Worm (Caenorhabditis elegans) whole organism, young adult: Measurements from ENCODE around the gene F14D7.2.
A peak's percentile ranks its signal among the peaks of the same experiment; 100 is the strongest.

Experiments used
- ceh-100 ChIP-seq: fragments of 200-800 bp; sonication (Bioruptor generic); IDR thresholded peaks from 2 replicates; pipeline ENCODE4 v1.3.6; 2022; ENCODE audit warnings: missing genetic modification reagents, missing genetic modification characterization, missing compliant biosample characterization
- ets-4 ChIP-seq: fragments of 200-800 bp; sonication (Bioruptor generic); optimal IDR thresholded peaks from 2 replicates; lab custom pipeline; 2018; ENCODE audit warnings: mild to moderate bottlenecking, missing genetic modification characterization, missing compliant biosample characterization
- madf-6 ChIP-seq: fragments of 200-800 bp; sonication (Bioruptor generic); IDR thresholded peaks from 2 replicates; pipeline ENCODE4 v1.3.6; 2022; ENCODE audit warnings: missing genetic modification reagents, missing genetic modification characterization, missing compliant biosample characterization
- nfya-1 ChIP-seq: sonication (generic microtip); optimal IDR thresholded peaks from 2 replicates; lab custom pipeline; 2017; ENCODE audit warnings: antibody characterized with exemption, missing compliant biosample characterization, missing genetic modification characterization, borderline replicate concordance; ENCODE audit not compliant: insufficient read depth
- pha-4 ChIP-seq: fragments of 150-350 bp; sonication (generic microtip); optimal IDR thresholded peaks from 2 replicates; lab custom pipeline; 2014; ENCODE audit warnings: missing biosample characterization, missing genetic modification reagents, missing genetic modification characterization
- ztf-26 ChIP-seq: sonication (generic microtip); optimal IDR thresholded peaks from 2 replicates; lab custom pipeline; 2017; ENCODE audit warnings: missing genetic modification characterization, missing compliant biosample characterization

ce11 chrV:14285803-14286202 is 7.7 kb downstream of the F14D7.2 start, which contains the start of gene F40G12.11:
- TF ChIP-seq ztf-26 (tag; lab: Kevin White, UChicago) (no peak), ceh-100 (GFP tag; lab: Robert Waterston, UW) (no peak), pha-4 (no peak), ets-4 (GFP tag; lab: Kevin White, UChicago) (no peak), madf-6 (GFP tag; lab: Robert Waterston, UW) (peak; percentile 52; the same call in 1 of the 2 replicates), nfya-1 (tag; lab: Kevin White, UChicago) (no peak)
